Fruit fly (Drosophila melanogaster) whole organism, prepupa: ENCODE measurements around the gene Drgx.

Source experiments
- CG10631 ChIP-seq: fragments of 200-800 bp; sonication (Bioruptor generic); optimal IDR thresholded peaks from 2 replicates; lab custom pipeline; 2016; ENCODE audit warnings: missing biosample characterization, missing genetic modification characterization
- CG11902 ChIP-seq: fragments of 200-800 bp; sonication (Bioruptor generic); optimal IDR thresholded peaks from 3 replicates; lab custom pipeline; 2016; ENCODE audit warnings: missing biosample characterization, missing genetic modification characterization
- CG16779 ChIP-seq: fragments of 200-800 bp; sonication (Bioruptor generic); optimal IDR thresholded peaks from 3 replicates; lab custom pipeline; 2017; ENCODE audit warnings: missing biosample characterization, mild to moderate bottlenecking, missing genetic modification characterization
- CG34406 ChIP-seq: fragments of 200-800 bp; sonication (Bioruptor generic); optimal IDR thresholded peaks from 3 replicates; lab custom pipeline; 2016; ENCODE audit warnings: missing biosample characterization, missing genetic modification characterization
- CG4318 ChIP-seq: fragments of 200-800 bp; sonication (Bioruptor generic); optimal IDR thresholded peaks from 3 replicates; lab custom pipeline; 2017; ENCODE audit warnings: missing biosample characterization, mild to moderate bottlenecking, missing genetic modification characterization
- Eip75B ChIP-seq: fragments of 200-800 bp; sonication (Bioruptor generic); optimal IDR thresholded peaks from 3 replicates; lab custom pipeline; 2016; ENCODE audit warnings: missing biosample characterization, missing genetic modification characterization
- Eip78C ChIP-seq: fragments of 200-800 bp; sonication (Bioruptor generic); peaks from one replicate; lab custom pipeline; 2016; ENCODE audit warnings: missing biosample characterization, missing genetic modification characterization
- Smox ChIP-seq: fragments of 200-800 bp; sonication (Bioruptor generic); optimal IDR thresholded peaks from 3 replicates; lab custom pipeline; 2016; ENCODE audit warnings: missing biosample characterization, missing genetic modification characterization
- Sox15 ChIP-seq: fragments of 200-800 bp; sonication (Bioruptor generic); optimal IDR thresholded peaks from 3 replicates; lab custom pipeline; 2016; ENCODE audit warnings: missing biosample characterization, missing genetic modification characterization
- acj6 ChIP-seq: fragments of 200-800 bp; sonication (Bioruptor generic); optimal IDR thresholded peaks from 3 replicates; lab custom pipeline; 2016; ENCODE audit warnings: missing biosample characterization, missing genetic modification characterization
- esn ChIP-seq: fragments of 200-800 bp; sonication (Bioruptor generic); optimal IDR thresholded peaks from 2 replicates; lab custom pipeline; 2016; ENCODE audit warnings: missing biosample characterization, mild to moderate bottlenecking, missing genetic modification characterization, moderate library complexity
- fd85E ChIP-seq: fragments of 200-800 bp; sonication (Bioruptor generic); optimal IDR thresholded peaks from 3 replicates; lab custom pipeline; 2016; ENCODE audit warnings: missing biosample characterization, missing genetic modification characterization

dm6 chr2L:3713545-3714156, 51.1 kb downstream of the Drgx start:
- TF ChIP-seq Eip75B = no peak
- no peak for TF ChIP-seq Smox (GFP tag; lab: Kevin White, UChicago)
- no peak for TF ChIP-seq Sox15
- TF ChIP-seq CG4318 (GFP tag; lab: Kevin White, UChicago) = no peak
- TF ChIP-seq fd85E (GFP tag; lab: Kevin White, UChicago) = no peak
- no peak for TF ChIP-seq CG11902 (GFP tag; lab: Kevin White, UChicago)
- no peak for TF ChIP-seq CG16779 (tag; lab: Kevin White, UChicago)
- no peak for TF ChIP-seq CG34406 (GFP tag; lab: Kevin White, UChicago)
- TF ChIP-seq CG10631 (GFP tag; lab: Kevin White, UChicago) = no peak
- TF ChIP-seq Eip78C = peak; percentile 62
- no peak for TF ChIP-seq esn
- no peak for TF ChIP-seq acj6 (GFP tag; lab: Kevin White, UChicago)
